Worm (Caenorhabditis elegans) whole organism, L4 larva: Measurements from ENCODE around the gene F40D4.13.

Source experiments
- R02D3.7 ChIP-seq: fragments of 150-350 bp; sonication (generic microtip); optimal IDR thresholded peaks from 3 replicates; lab custom pipeline; 2014; ENCODE audit warnings: missing biosample characterization, missing genetic modification characterization
- Y105C5A.15 ChIP-seq: fragments of 200-800 bp; sonication (Bioruptor generic); IDR thresholded peaks from 2 replicates; pipeline ENCODE4 v1.3.6; 2022; ENCODE audit warnings: missing genetic modification characterization, missing compliant biosample characterization
- ama-1 ChIP-seq: fragments of 150-350 bp; optimal IDR thresholded peaks from 2 replicates; lab custom pipeline; 2014; ENCODE audit warnings: inconsistent platforms, mixed read lengths
- ces-1 ChIP-seq: fragments of 150-350 bp; sonication (generic microtip); optimal IDR thresholded peaks from 4 replicates; lab custom pipeline; 2014; ENCODE audit warnings: missing biosample characterization, missing genetic modification reagents, missing genetic modification characterization
- dve-1 ChIP-seq: sonication (generic microtip); optimal IDR thresholded peaks from 2 replicates; lab custom pipeline; 2017; ENCODE audit warnings: antibody characterized with exemption, mild to moderate bottlenecking, missing genetic modification characterization, missing compliant biosample characterization; ENCODE audit not compliant: insufficient read depth
- hlh-30 ChIP-seq: sonication (generic microtip); optimal IDR thresholded peaks from 2 replicates; lab custom pipeline; 2017; ENCODE audit warnings: antibody characterized with exemption, mild to moderate bottlenecking, missing genetic modification characterization, missing compliant biosample characterization; ENCODE audit not compliant: insufficient read depth
- nhr-11 ChIP-seq: fragments of 150-350 bp; optimal IDR thresholded peaks from 2 replicates; lab custom pipeline; 2014; ENCODE audit warnings: missing biosample characterization, missing genetic modification characterization
- spr-3 ChIP-seq: fragments of 200-800 bp; sonication (Bioruptor generic); optimal IDR thresholded peaks from 2 replicates; lab custom pipeline; 2018; ENCODE audit warnings: mild to moderate bottlenecking, missing genetic modification characterization, missing compliant biosample characterization
- vab-7 ChIP-seq: fragments of 200-800 bp; sonication (Bioruptor generic); IDR thresholded peaks from 2 replicates; pipeline ENCODE4 v1.3.6; 2022; ENCODE audit warnings: missing genetic modification reagents, missing genetic modification characterization, missing compliant biosample characterization

DNA sequence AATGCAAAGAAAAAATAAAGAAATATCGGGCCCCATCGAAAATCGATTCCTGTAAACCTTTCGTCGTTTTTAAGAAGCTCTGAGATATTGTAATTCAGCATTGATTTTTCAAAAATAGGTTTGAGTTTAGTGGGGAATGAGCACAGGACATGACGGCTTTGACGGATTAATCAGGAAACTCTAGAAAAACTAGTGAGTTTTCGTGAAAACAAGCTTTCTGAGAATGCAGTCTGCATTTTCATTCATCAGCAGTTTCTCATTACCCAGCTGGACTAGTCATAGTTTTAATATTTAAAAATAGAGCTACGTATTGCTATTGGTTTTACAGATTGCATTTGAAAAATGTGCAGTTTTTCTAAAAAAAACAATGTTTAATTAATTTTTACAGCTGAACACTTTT is 35.2 kb upstream of the F40D4.13 start, which contains the start of gene srz-47:
- TF ChIP-seq nhr-11 (tag; lab: Kevin White, UChicago) (no peak), ama-1 (lab: Kevin White, UChicago) (no peak), hlh-30 (tag; lab: Kevin White, UChicago) (no peak), R02D3.7 (tag; lab: Kevin White, UChicago) (no peak), spr-3 (no peak), dve-1 (tag; lab: Kevin White, UChicago) (no peak), vab-7 (GFP tag; lab: Robert Waterston, UW) (no peak), ces-1 (GFP tag; lab: Kevin White, UChicago) (no peak), Y105C5A.15 (no peak)
